Fruit fly (Drosophila melanogaster): ENCODE measurements around the gene CG5577.

Gene CG5577

DNA sequence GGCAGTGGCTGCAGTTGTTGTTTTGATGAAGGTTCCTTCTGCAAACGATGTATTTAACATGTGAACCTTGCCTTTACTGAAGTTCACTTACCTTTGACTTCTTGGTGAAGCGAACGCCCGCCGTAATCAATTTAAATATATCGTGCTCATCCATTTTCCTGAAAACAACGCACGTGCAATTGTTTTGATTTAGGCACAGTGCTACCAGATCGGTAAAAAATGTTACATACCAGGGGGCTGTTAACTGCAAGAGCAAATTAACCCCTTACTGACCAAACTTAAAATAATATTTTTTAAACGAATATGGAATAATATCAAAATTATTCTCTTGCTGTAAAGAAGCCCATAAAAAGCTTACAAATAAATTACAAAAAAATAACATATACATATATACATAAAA, 36.7 kb downstream of the CG5577 start, which contains the start of gene ais (continued):
- TF ChIP-seq cad (GFP tag; optimal IDR thresholded peaks at IDR 0.05) (no peak), Atf-2 (GFP tag; optimal IDR thresholded peaks at IDR 0.05) (no peak), az2 (GFP tag; optimal IDR thresholded peaks at IDR 0.05) (no peak), CG10979 (tag; optimal IDR thresholded peaks at IDR 0.05) (no peak), Dbx (GFP tag; IDR thresholded peaks at IDR 0.05) (no peak), so (GFP tag; IDR thresholded peaks at IDR 0.05) (no peak), zen (tag; optimal IDR thresholded peaks at IDR 0.05) (peak; percentile 4), CG2129 (GFP tag; IDR thresholded peaks at IDR 0.05; ENCODE audit: partially characterized antibody) (no peak), Gug (GFP tag; IDR thresholded peaks at IDR 0.05) (no peak), pnt (GFP tag; optimal IDR thresholded peaks at IDR 0.05) (no peak), knrl (GFP tag; IDR thresholded peaks at IDR 0.05; ENCODE audit: partially characterized antibody) (no peak), CG32772 (GFP tag; IDR thresholded peaks at IDR 0.05) (no peak), CG4730 (GFP tag; IDR thresholded peaks at IDR 0.05) (no peak), Camta (GFP tag; optimal IDR thresholded peaks at IDR 0.05) (no peak), CG14710 (tag; optimal IDR thresholded peaks at IDR 0.05) (no peak), danr (GFP tag; IDR thresholded peaks at IDR 0.05) (no peak), emc (GFP tag; optimal IDR thresholded peaks at IDR 0.05) (no peak), toy (GFP tag; IDR thresholded peaks at IDR 0.05) (no peak), CG12744 (GFP tag; optimal IDR thresholded peaks at IDR 0.05) (no peak), CG10366 (GFP tag; IDR thresholded peaks at IDR 0.05) (0 out of 2 replicates have a peak, but pooled peaks have one; percentile 13), CkIIα-i1 (GFP tag; IDR thresholded peaks at IDR 0.05) (no peak), pita (GFP tag; optimal IDR thresholded peaks at IDR 0.05) (no peak), CoRest (tag; optimal IDR thresholded peaks at IDR 0.05) (peak; percentile 29), Myb (GFP tag; optimal IDR thresholded peaks at IDR 0.05) (peak; percentile 32), Hand (GFP tag; optimal IDR thresholded peaks at IDR 0.05) (no peak), run (tag; optimal IDR thresholded peaks at IDR 0.05) (no peak), CG2202 (tag; optimal IDR thresholded peaks at IDR 0.05) (no peak), Hey (tag; optimal IDR thresholded peaks at IDR 0.05) (no peak), Dfd (GFP tag; optimal IDR thresholded peaks at IDR 0.05) (no peak), CG12769 (tag; optimal IDR thresholded peaks at IDR 0.05) (no peak), da (GFP tag; optimal IDR thresholded peaks at IDR 0.05) (no peak), esg (GFP tag; conservative IDR thresholded peaks at IDR 0.05) (no peak), slbo (GFP tag; IDR thresholded peaks at IDR 0.05) (peak; percentile 70), klu (GFP tag; IDR thresholded peaks at IDR 0.05) (no peak), al (GFP tag; IDR thresholded peaks at IDR 0.05) (no peak), Optix (GFP tag; IDR thresholded peaks at IDR 0.05) (no peak), Ptx1 (GFP tag; IDR thresholded peaks at IDR 0.05) (no peak), CG10959 (GFP tag; IDR thresholded peaks at IDR 0.05) (no peak), CG11696 (GFP tag; IDR thresholded peaks at IDR 0.05) (no peak), bcd (GFP tag; optimal IDR thresholded peaks at IDR 0.05) (no peak), cg (GFP tag; optimal IDR thresholded peaks at IDR 0.05) (no peak), lab (GFP tag; optimal IDR thresholded peaks at IDR 0.05) (no peak), C15 (GFP tag; IDR thresholded peaks at IDR 0.05) (no peak), mam (GFP tag; optimal IDR thresholded peaks at IDR 0.05) (no peak), ttk (GFP tag; IDR thresholded peaks at IDR 0.05) (no peak), maf-S (GFP tag; optimal IDR thresholded peaks at IDR 0.05) (no peak), Dp (GFP tag; optimal IDR thresholded peaks at IDR 0.05) (peak; percentile 42), pfk (GFP tag; optimal IDR thresholded peaks at IDR 0.05) (no peak), CG9215 (GFP tag; IDR thresholded peaks at IDR 0.05) (no peak), Blimp-1 (GFP tag; optimal IDR thresholded peaks at IDR 0.05) (no peak), Hr51 (GFP tag; optimal IDR thresholded peaks at IDR 0.05) (no peak), CG31441 (GFP tag; IDR thresholded peaks at IDR 0.05) (no peak), nau (GFP tag; optimal IDR thresholded peaks at IDR 0.05) (no peak)

All from whole organism, embryonic.